Worm (Caenorhabditis elegans): ENCODE measurements around the gene fbxa-66.

fbxa-66 gene

ce11 chrIII:2280569-2280968 lies 33.3 kb downstream of the fbxa-66 start, which contains the start of gene Y54F10BM.22:
Gene Y54F10BM.22 (plus strand): TSS chrIII:2280899.
- TF ChIP-seq npax-4 (tag; optimal IDR thresholded peaks at IDR 0.05) (no peak), hlh-8 (tag; optimal IDR thresholded peaks at IDR 0.05) (no peak), ceh-18 (tag; optimal IDR thresholded peaks at IDR 0.05) (no peak), zip-5 (tag; optimal IDR thresholded peaks at IDR 0.05) (no peak), ceh-6 (GFP tag; optimal IDR thresholded peaks at IDR 0.05) (no peak), ceh-45 (GFP tag; IDR thresholded peaks at IDR 0.05) (no peak), dmd-4 (tag; optimal IDR thresholded peaks at IDR 0.05; ENCODE audit: borderline replicate concordance) (no peak), C08G9.2 (tag; optimal IDR thresholded peaks at IDR 0.05) (no peak), T23F11.4 (GFP tag; optimal IDR thresholded peaks at IDR 0.05) (no peak), hlh-13 (GFP tag; optimal IDR thresholded peaks at IDR 0.05) (no peak), fax-1 (tag; optimal IDR thresholded peaks at IDR 0.05) (no peak), tbx-2 (tag; optimal IDR thresholded peaks at IDR 0.05) (no peak), gmeb-2 (tag; optimal IDR thresholded peaks at IDR 0.05) (no peak), ahr-1 (tag; optimal IDR thresholded peaks at IDR 0.05) (no peak), hlh-15 (tag; optimal IDR thresholded peaks at IDR 0.05) (no peak), sox-2 (GFP tag; IDR thresholded peaks at IDR 0.05) (no peak), K09A11.1 (tag; optimal IDR thresholded peaks at IDR 0.05; ENCODE audit: insufficient read depth) (no peak), ceh-34 (tag; optimal IDR thresholded peaks at IDR 0.05) (no peak), ama-1 (optimal IDR thresholded peaks at IDR 0.05) (no peak)

- TF ChIP-seq fkh-10 (GFP tag; optimal IDR thresholded peaks at IDR 0.05) (no peak), sox-4 (tag; optimal IDR thresholded peaks at IDR 0.05) (no peak), rnt-1 (tag; optimal IDR thresholded peaks at IDR 0.05) (no peak), pqm-1 (tag; optimal IDR thresholded peaks at IDR 0.05) (no peak), ceh-6 (GFP tag; optimal IDR thresholded peaks at IDR 0.05) (no peak), nfya-1 (tag; optimal IDR thresholded peaks at IDR 0.05) (no peak), ceh-48 (tag; optimal IDR thresholded peaks at IDR 0.05) (no peak), ceh-2 (tag; optimal IDR thresholded peaks at IDR 0.05) (no peak), ceh-45 (GFP tag; IDR thresholded peaks at IDR 0.05) (no peak), lim-6 (tag; optimal IDR thresholded peaks at IDR 0.05) (no peak), hlh-15 (tag; optimal IDR thresholded peaks at IDR 0.05) (no peak), pag-3 (tag; optimal IDR thresholded peaks at IDR 0.05; ENCODE audit: borderline replicate concordance) (no peak), unc-42 (tag; optimal IDR thresholded peaks at IDR 0.05) (no peak), lin-11 (tag; optimal IDR thresholded peaks at IDR 0.05) (no peak), ahr-1 (tag; optimal IDR thresholded peaks at IDR 0.05) (no peak), madf-2 (tag; optimal IDR thresholded peaks at IDR 0.05) (no peak), nhr-232 (tag; optimal IDR thresholded peaks at IDR 0.05) (no peak), odd-2 (tag; optimal IDR thresholded peaks at IDR 0.05) (no peak), ceh-34 (tag; optimal IDR thresholded peaks at IDR 0.05) (no peak)
Observed at ce11 chrIII:2279457-2279856, 34.4 kb downstream of the fbxa-66 start, which contains the start of gene Y54F10BM.23. Gene Y54F10BM.23 (minus strand): TSS chrIII:2279557.

ce11 chrIII:2276842-2277241 lies 37.0 kb downstream of the fbxa-66 start, which contains the start of gene Y54F10BM.21:
Gene Y54F10BM.21 (plus strand): TSS chrIII:2277142.
- TF ChIP-seq C08G9.2 (tag; optimal IDR thresholded peaks at IDR 0.05) (no peak), rnt-1 (tag; optimal IDR thresholded peaks at IDR 0.05) (no peak), ceh-24 (tag; optimal IDR thresholded peaks at IDR 0.05) (no peak), syd-9 (tag; optimal IDR thresholded peaks at IDR 0.05) (no peak)

DNA sequence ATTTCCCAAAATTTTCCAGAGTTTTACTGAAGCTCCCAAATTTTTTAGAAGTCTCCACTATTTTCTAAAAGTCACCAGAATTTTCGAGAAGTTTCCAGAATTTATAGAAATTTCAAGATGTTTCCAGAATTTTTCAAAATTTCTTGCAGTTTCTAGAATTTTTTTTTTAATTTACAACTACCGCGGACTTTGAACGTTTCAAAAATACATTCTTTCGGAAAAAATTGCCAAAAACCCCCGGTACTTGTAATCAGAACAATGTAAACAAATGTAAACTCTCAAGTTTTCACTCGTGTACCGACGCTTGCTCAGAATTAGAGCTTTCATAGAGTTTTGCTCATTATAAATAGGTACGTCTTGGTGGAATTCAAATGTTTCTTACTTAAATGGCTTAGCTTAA lies 41.1 kb downstream of the fbxa-66 start, which contains the start of gene fbxa-39:
Gene fbxa-39 (plus strand): TSS at position 301 of the 400 bp plus-strand sequence.
- TF ChIP-seq hlh-6 (tag; optimal IDR thresholded peaks at IDR 0.05) (no peak), nhr-11 (tag; optimal IDR thresholded peaks at IDR 0.05) (no peak)

Measured in whole organism, late embryonic.